Worm (Caenorhabditis elegans): Measurements from ENCODE around the gene oac-49.

DNA sequence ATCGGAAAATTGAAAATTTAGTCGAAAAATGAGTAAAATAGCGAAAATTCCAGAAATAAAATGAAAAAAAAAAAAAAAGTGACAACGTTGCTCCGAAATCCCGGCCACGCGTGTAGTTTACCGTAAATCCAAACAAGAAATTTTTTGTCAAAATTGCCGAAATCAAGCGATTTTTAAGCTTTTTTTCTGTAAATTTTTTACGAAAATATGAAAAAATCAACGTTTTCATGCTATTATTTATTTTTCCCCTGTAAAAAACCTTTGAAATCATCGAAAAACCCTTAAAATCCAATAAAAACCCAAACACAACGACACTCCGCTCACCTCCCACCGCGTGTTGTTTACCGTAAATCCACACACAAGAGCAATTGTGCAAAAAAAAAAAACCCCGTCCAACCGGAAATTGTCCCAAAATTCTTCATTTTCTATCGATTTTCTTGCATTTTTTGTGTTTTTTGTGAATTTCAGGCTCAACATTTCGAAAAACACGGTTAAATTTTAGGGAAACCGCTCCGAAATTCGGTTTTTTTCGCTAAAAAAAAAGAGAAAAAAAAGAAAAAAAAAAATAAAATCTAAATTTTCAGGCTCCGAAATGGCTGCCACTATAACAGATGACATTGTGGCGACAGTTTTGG is 27.7 kb upstream of the oac-49 start, which contains the start of the genes Y39B6A.3 and pph-5:
- TF ChIP-seq nhr-237 (tag; optimal IDR thresholded peaks at IDR 0.05) (no peak), snpc-4 (tag; optimal IDR thresholded peaks at IDR 0.05) (no peak), mxl-3 (GFP tag; optimal IDR thresholded peaks at IDR 0.05) (no peak), lin-15B (tag; optimal IDR thresholded peaks at IDR 0.05) (no peak), skn-1 (tag; optimal IDR thresholded peaks at IDR 0.05) (no peak), dmd-8 (GFP tag; IDR thresholded peaks at IDR 0.05) (no peak), pha-4 (GFP tag; IDR thresholded peaks at IDR 0.05) (no peak), pha-4 (tag; optimal IDR thresholded peaks at IDR 0.05) (no peak), lin-1 (GFP tag; IDR thresholded peaks at IDR 0.05) (no peak), tag-97 (GFP tag; IDR thresholded peaks at IDR 0.05) (no peak), snpc-1.2 (GFP tag; IDR thresholded peaks at IDR 0.05) (no peak)
